Fruit fly (Drosophila melanogaster) whole organism, adult: ENCODE measurements around the gene org-1.
A peak's percentile ranks its signal among the peaks of the same experiment; 100 is the strongest.

Experiments
- CG11617 ChIP-seq: fragments of 200-800 bp; sonication (Bioruptor generic); optimal IDR thresholded peaks from 2 replicates; lab custom pipeline; 2017; ENCODE audit warnings: mild to moderate bottlenecking, missing biosample characterization, missing genetic modification reagents, missing genetic modification characterization
- CG12768 ChIP-seq: fragments of 200-800 bp; sonication (Bioruptor generic); optimal IDR thresholded peaks from 2 replicates; lab custom pipeline; 2017; ENCODE audit warnings: missing biosample characterization, missing genetic modification characterization, mild to moderate bottlenecking, moderate library complexity, missing genetic modification reagents
- CG33017 ChIP-seq: fragments of 200-800 bp; sonication (Bioruptor generic); optimal IDR thresholded peaks from 2 replicates; lab custom pipeline; 2018; ENCODE audit warnings: missing biosample characterization, mild to moderate bottlenecking, missing genetic modification characterization, moderate library complexity
- CG5204 ChIP-seq: fragments of 200-800 bp; sonication (Bioruptor generic); optimal IDR thresholded peaks from 2 replicates; lab custom pipeline; 2016; ENCODE audit warnings: missing biosample characterization, missing genetic modification characterization
- CG7045 ChIP-seq: fragments of 200-800 bp; sonication (Bioruptor generic); optimal IDR thresholded peaks from 2 replicates; lab custom pipeline; 2017; ENCODE audit warnings: missing biosample characterization, mild to moderate bottlenecking, missing genetic modification characterization
- CG7101 ChIP-seq: fragments of 200-800 bp; sonication (Bioruptor generic); optimal IDR thresholded peaks from 2 replicates; lab custom pipeline; 2018; ENCODE audit warnings: missing biosample characterization, mild to moderate bottlenecking, missing genetic modification characterization, moderate library complexity
- Clk ChIP-seq: fragments of 200-800 bp; sonication (Bioruptor generic); optimal IDR thresholded peaks from 2 replicates; lab custom pipeline; 2017; ENCODE audit warnings: missing biosample characterization, missing genetic modification characterization
- Crg-1 ChIP-seq: fragments of 200-800 bp; sonication (Bioruptor generic); optimal IDR thresholded peaks from 2 replicates; lab custom pipeline; 2016; ENCODE audit warnings: missing biosample characterization, missing genetic modification characterization
- bab1 ChIP-seq: fragments of 200-800 bp; sonication (Bioruptor generic); optimal IDR thresholded peaks from 3 replicates; lab custom pipeline; 2019; ENCODE audit warnings: missing biosample characterization, mild to moderate bottlenecking, missing genetic modification characterization, moderate library complexity
- cic ChIP-seq: fragments of 200-800 bp; sonication (Bioruptor generic); optimal IDR thresholded peaks from 2 replicates; lab custom pipeline; 2017; ENCODE audit warnings: missing biosample characterization, mild to moderate bottlenecking, missing genetic modification characterization, moderate library complexity
- cnc ChIP-seq, 2 experiments: fragments of >200 bp; optimal IDR thresholded peaks; 2 replicates each; lab custom pipeline; 2017
- kay ChIP-seq: fragments of 200-800 bp; sonication (Bioruptor generic); peaks from one replicate; lab custom pipeline; 2016; ENCODE audit warnings: missing biosample characterization, missing genetic modification characterization, borderline replicate concordance
- pad ChIP-seq: fragments of 200-800 bp; sonication (Bioruptor generic); optimal IDR thresholded peaks from 3 replicates; lab custom pipeline; 2017; ENCODE audit warnings: missing biosample characterization, missing genetic modification characterization, mild to moderate bottlenecking, moderate library complexity, missing genetic modification reagents
- toe ChIP-seq: fragments of 200-800 bp; sonication (Bioruptor generic); optimal IDR thresholded peaks from 2 replicates; lab custom pipeline; 2016; ENCODE audit warnings: missing biosample characterization, missing genetic modification characterization

DNA sequence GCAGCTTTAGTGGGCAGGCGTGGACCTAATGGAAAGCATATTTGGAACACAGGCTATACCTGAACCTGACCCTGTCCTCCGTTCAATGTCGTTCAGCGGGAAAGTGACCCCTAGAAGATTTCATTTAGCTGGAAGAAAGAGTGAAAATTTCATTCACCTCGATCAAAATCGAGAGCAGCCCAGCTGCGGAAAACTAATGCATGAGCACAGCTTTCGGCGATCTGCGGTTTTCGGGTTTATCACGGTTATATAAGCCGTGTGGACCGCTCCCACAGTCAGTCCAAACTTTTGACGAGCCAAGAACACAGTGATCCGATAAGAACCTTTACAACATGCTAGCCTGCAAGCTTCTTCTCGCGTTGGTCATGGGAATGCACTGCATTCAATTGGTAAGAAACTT is 15.7 kb upstream of the org-1 start, which contains the start of gene Cp7Fa:
- TF ChIP-seq kay (no peak), CG7045 (GFP tag; lab: Kevin White, UChicago) (no peak), CG33017 (tag; lab: Kevin White, UChicago) (no peak), cnc (optimal IDR thresholded peaks at IDR 0.05; lab: Kevin White, UChicago) (no peak), CG12768 (GFP tag; lab: Kevin White, UChicago) (no peak), CG5204 (GFP tag; lab: Kevin White, UChicago) (no peak), CG11617 (GFP tag; lab: Kevin White, UChicago) (no peak), bab1 (GFP tag; lab: Kevin White, UChicago) (peak; percentile 20), cic (GFP tag; lab: Kevin White, UChicago) (no peak), CG7101 (tag; lab: Kevin White, UChicago) (no peak), toe (no peak), pad (GFP tag; lab: Kevin White, UChicago) (no peak), Clk (GFP tag; lab: Kevin White, UChicago) (no peak), Crg-1 (GFP tag; lab: Kevin White, UChicago) (no peak)
